Fruit fly (Drosophila melanogaster): ENCODE results near the gene tefu.

Gene tefu

dm6 chr3R:15243452-15243851 lies 1.4 kb upstream of the tefu start (continued):
- TF ChIP-seq Six4 (GFP tag; optimal IDR thresholded peaks at IDR 0.05) (no peak), CG4854 (GFP tag; optimal IDR thresholded peaks at IDR 0.05) (no peak), Bgb (GFP tag; IDR thresholded peaks at IDR 0.05; ENCODE audit: partially characterized antibody) (0 out of 2 replicates have a peak, but pooled peaks have one; percentile 17), gcm (GFP tag; optimal IDR thresholded peaks at IDR 0.05) (peak; percentile 85), CG18619 (GFP tag; optimal IDR thresholded peaks at IDR 0.05) (no peak), CG30403 (GFP tag; optimal IDR thresholded peaks at IDR 0.05) (no peak), unc-4 (GFP tag; IDR thresholded peaks at IDR 0.05; ENCODE audit: partially characterized antibody) (no peak), ftz-f1 (GFP tag; optimal IDR thresholded peaks at IDR 0.05) (peak; percentile 53), CG10543 (GFP tag; optimal IDR thresholded peaks at IDR 0.05) (peak; percentile 70), mirr (GFP tag; optimal IDR thresholded peaks at IDR 0.05) (no peak), CG9437 (GFP tag; optimal IDR thresholded peaks at IDR 0.05) (no peak), mam (GFP tag; optimal IDR thresholded peaks at IDR 0.05) (no peak), CG7357 (GFP tag; IDR thresholded peaks at IDR 0.05) (no peak), CG8924 (tag; optimal IDR thresholded peaks at IDR 0.05) (peak; percentile 13), dati (GFP tag; IDR thresholded peaks at IDR 0.05) (no peak), CG16815 (GFP tag; optimal IDR thresholded peaks at IDR 0.05) (no peak), CG31388 (GFP tag; optimal IDR thresholded peaks at IDR 0.05) (no peak), Ets65A (GFP tag) (peak; percentile 81), CG17829 (tag; optimal IDR thresholded peaks at IDR 0.05) (no peak), al (GFP tag; IDR thresholded peaks at IDR 0.05) (no peak), gt (GFP tag; IDR thresholded peaks at IDR 0.05) (no peak), pum (GFP tag; optimal IDR thresholded peaks at IDR 0.05) (no peak), Ada2b (GFP tag; IDR thresholded peaks at IDR 0.05) (no peak), aop (GFP tag; IDR thresholded peaks at IDR 0.05) (no peak), h (optimal IDR thresholded peaks at IDR 0.05) (no peak), hbn (GFP tag; IDR thresholded peaks at IDR 0.05; ENCODE audit: partially characterized antibody) (no peak), crc (GFP tag; optimal IDR thresholded peaks at IDR 0.05) (no peak), nmo (GFP tag; optimal IDR thresholded peaks at IDR 0.05) (peak; percentile 15), Tbp (GFP tag; optimal IDR thresholded peaks at IDR 0.05) (no peak), CG32772 (GFP tag; IDR thresholded peaks at IDR 0.05) (no peak), CG6791 (GFP tag; IDR thresholded peaks at IDR 0.05; ENCODE audit: partially characterized antibody) (0 out of 3 replicates have a peak, but pooled peaks have one; percentile 6), CG33557 (GFP tag; optimal IDR thresholded peaks at IDR 0.05) (peak; percentile 8), dmrt99B (tag; optimal IDR thresholded peaks at IDR 0.05) (no peak), salm (tag; optimal IDR thresholded peaks at IDR 0.05) (no peak), CG1602 (GFP tag; optimal IDR thresholded peaks at IDR 0.05) (no peak), Oli (tag; optimal IDR thresholded peaks at IDR 0.05) (no peak), CG15514 (GFP tag; optimal IDR thresholded peaks at IDR 0.05) (peak; percentile 9), Med (GFP tag) (peak; percentile 53), CG2889 (GFP tag; IDR thresholded peaks at IDR 0.05) (no peak), prd (optimal IDR thresholded peaks at IDR 0.05) (no peak), prd (GFP tag; IDR thresholded peaks at IDR 0.05) (no peak), mld (GFP tag; IDR thresholded peaks at IDR 0.05; ENCODE audit: partially characterized antibody) (no peak), Optix (GFP tag; IDR thresholded peaks at IDR 0.05) (no peak), CG13287 (GFP tag; IDR thresholded peaks at IDR 0.05; ENCODE audit: partially characterized antibody) (peak; percentile 36), dm (GFP tag; optimal IDR thresholded peaks at IDR 0.05) (peak; percentile 94), CG17912 (GFP tag; optimal IDR thresholded peaks at IDR 0.05) (peak; percentile 68), YL-1 (GFP tag; optimal IDR thresholded peaks at IDR 0.05) (peak; percentile 94), stc (GFP tag; IDR thresholded peaks at IDR 0.05) (no peak), CG10147 (GFP tag; optimal IDR thresholded peaks at IDR 0.05) (no peak), abd-A (tag; optimal IDR thresholded peaks at IDR 0.05) (peak; percentile 68), CG4707 (GFP tag; optimal IDR thresholded peaks at IDR 0.05) (no peak), E2f1 (GFP tag; IDR thresholded peaks at IDR 0.05) (no peak)

All from whole organism, embryonic.